Fruit fly (Drosophila melanogaster) whole organism, embryonic: ENCODE measurements around the gene janB.
A peak's percentile ranks its signal among the peaks of the same experiment; 100 is the strongest.

ENCODE experiments used
- Abd-B ChIP-seq: fragments of 200-800 bp; sonication (Bioruptor generic); optimal IDR thresholded peaks from 2 replicates; lab custom pipeline; 2018; ENCODE audit warnings: missing biosample characterization, mild to moderate bottlenecking, missing genetic modification characterization, moderate library complexity
- Atf-2 ChIP-seq: fragments of 200-800 bp; sonication (Bioruptor generic); optimal IDR thresholded peaks from 2 replicates; lab custom pipeline; 2016; ENCODE audit warnings: missing biosample characterization, missing genetic modification characterization
- CG10267 ChIP-seq: fragments of 200-800 bp; sonication (Bioruptor generic); optimal IDR thresholded peaks from 2 replicates; lab custom pipeline; 2018; ENCODE audit warnings: missing biosample characterization, mild to moderate bottlenecking, missing genetic modification characterization, moderate library complexity
- CG12659 ChIP-seq: fragments of 200-800 bp; sonication (Bioruptor generic); optimal IDR thresholded peaks from 3 replicates; lab custom pipeline; 2017; ENCODE audit warnings: mild to moderate bottlenecking, missing biosample characterization, missing genetic modification reagents, missing genetic modification characterization
- CG13894 ChIP-seq: fragments of 200-800 bp; sonication (Bioruptor generic); optimal IDR thresholded peaks from 3 replicates; lab custom pipeline; 2018; ENCODE audit warnings: missing biosample characterization, mild to moderate bottlenecking, missing genetic modification characterization, moderate library complexity
- CG14014 ChIP-seq: fragments of 200-800 bp; sonication (Bioruptor generic); IDR thresholded peaks from 2 replicates; pipeline ENCODE4 v1.3.6; 2022; ENCODE audit warnings: missing biosample characterization, missing genetic modification characterization
- CG14710 ChIP-seq: fragments of 200-800 bp; sonication (Bioruptor generic); optimal IDR thresholded peaks from 3 replicates; lab custom pipeline; 2019; ENCODE audit warnings: missing biosample characterization, mild to moderate bottlenecking, missing genetic modification characterization, moderate library complexity
- CG17186 ChIP-seq: fragments of 200-800 bp; sonication (Bioruptor generic); optimal IDR thresholded peaks from 3 replicates; lab custom pipeline; 2017; ENCODE audit warnings: missing biosample characterization, missing genetic modification reagents, missing genetic modification characterization
- CG17359 ChIP-seq: fragments of 200-800 bp; sonication (Bioruptor generic); optimal IDR thresholded peaks from 3 replicates; lab custom pipeline; 2018; ENCODE audit warnings: missing biosample characterization, mild to moderate bottlenecking, missing genetic modification characterization, moderate library complexity
- CG18764 ChIP-seq: fragments of 200-800 bp; sonication (Bioruptor generic); optimal IDR thresholded peaks from 3 replicates; lab custom pipeline; 2016; ENCODE audit warnings: missing biosample characterization, missing genetic modification characterization
- CG30431 ChIP-seq: fragments of 200-800 bp; sonication (Bioruptor generic); optimal IDR thresholded peaks from 2 replicates; lab custom pipeline; 2017; ENCODE audit warnings: missing biosample characterization, missing genetic modification characterization
- CG31388 ChIP-seq: fragments of 200-800 bp; sonication (Bioruptor generic); optimal IDR thresholded peaks from 2 replicates; lab custom pipeline; 2016; ENCODE audit warnings: missing biosample characterization, missing genetic modification characterization
- CG32772 ChIP-seq: fragments of 200-800 bp; sonication (Bioruptor generic); IDR thresholded peaks from 2 replicates; pipeline ENCODE4 v1.3.6; 2022; ENCODE audit warnings: missing biosample characterization, missing genetic modification characterization
- CG34422 ChIP-seq: fragments of 200-800 bp; sonication (Bioruptor generic); IDR thresholded peaks from 3 replicates; pipeline ENCODE4 v1.3.6; 2022; ENCODE audit warnings: missing biosample characterization, missing genetic modification characterization
- CG3838 ChIP-seq: fragments of 200-800 bp; sonication (Bioruptor generic); optimal IDR thresholded peaks from 3 replicates; lab custom pipeline; 2016; ENCODE audit warnings: missing biosample characterization, missing genetic modification characterization
- CG42726 ChIP-seq: fragments of 200-800 bp; sonication (Bioruptor generic); IDR thresholded peaks from 2 replicates; pipeline ENCODE4 v1.3.6; 2022; ENCODE audit warnings: missing biosample characterization, missing genetic modification characterization; ENCODE audit not compliant: partially characterized antibody
- CG4282 ChIP-seq: fragments of 200-800 bp; sonication (Bioruptor generic); optimal IDR thresholded peaks from 2 replicates; lab custom pipeline; 2016; ENCODE audit warnings: missing biosample characterization, missing genetic modification characterization
- CG4424 ChIP-seq: fragments of 200-800 bp; sonication (Bioruptor generic); optimal IDR thresholded peaks from 3 replicates; lab custom pipeline; 2016; ENCODE audit warnings: missing biosample characterization, missing genetic modification characterization
- CG4707 ChIP-seq: fragments of 200-800 bp; sonication (Bioruptor generic); optimal IDR thresholded peaks from 2 replicates; lab custom pipeline; 2018; ENCODE audit warnings: missing biosample characterization, mild to moderate bottlenecking, missing genetic modification characterization, moderate library complexity
- CG4820 ChIP-seq: fragments of 200-800 bp; sonication (Bioruptor generic); optimal IDR thresholded peaks from 3 replicates; lab custom pipeline; 2016; ENCODE audit warnings: missing biosample characterization, missing genetic modification characterization
- CG4854 ChIP-seq: fragments of 200-800 bp; sonication (Bioruptor generic); optimal IDR thresholded peaks from 2 replicates; lab custom pipeline; 2016; ENCODE audit warnings: missing biosample characterization, missing genetic modification characterization, inconsistent platforms
- CG6272 ChIP-seq: fragments of 200-800 bp; sonication (Bioruptor generic); IDR thresholded peaks from 2 replicates; pipeline ENCODE4 v1.3.6; 2022; ENCODE audit warnings: missing biosample characterization, missing genetic modification characterization
- CG7786 ChIP-seq: fragments of 200-800 bp; sonication (Bioruptor generic); optimal IDR thresholded peaks from 2 replicates; lab custom pipeline; 2016; ENCODE audit warnings: missing biosample characterization, missing genetic modification characterization
- CG7963 ChIP-seq: fragments of 200-800 bp; sonication (Bioruptor generic); IDR thresholded peaks from 3 replicates; pipeline ENCODE4 v1.3.6; 2022; ENCODE audit warnings: missing biosample characterization, missing genetic modification characterization; ENCODE audit not compliant: partially characterized antibody
- CG8924 ChIP-seq: fragments of 200-800 bp; optimal IDR thresholded peaks from 3 replicates; lab custom pipeline; 2019; ENCODE audit warnings: missing biosample characterization, mild to moderate bottlenecking, missing genetic modification characterization, moderate library complexity
- CG9932 ChIP-seq: fragments of 200-800 bp; sonication (Bioruptor generic); IDR thresholded peaks from 2 replicates; pipeline ENCODE4 v1.3.6; 2022; ENCODE audit warnings: missing biosample characterization, missing genetic modification characterization
- ERR ChIP-seq: fragments of 200-800 bp; sonication (Bioruptor generic); optimal IDR thresholded peaks from 2 replicates; lab custom pipeline; 2016; ENCODE audit warnings: missing biosample characterization, missing genetic modification characterization
- Fer2 ChIP-seq: fragments of 200-800 bp; sonication (Bioruptor generic); optimal IDR thresholded peaks from 2 replicates; lab custom pipeline; 2018; ENCODE audit warnings: missing biosample characterization, mild to moderate bottlenecking, missing genetic modification characterization, moderate library complexity
- HLH54F ChIP-seq: fragments of 200-800 bp; sonication (Bioruptor generic); optimal IDR thresholded peaks from 3 replicates; lab custom pipeline; 2016; ENCODE audit warnings: missing biosample characterization, missing genetic modification characterization
- HmgZ ChIP-seq: fragments of 200-800 bp; sonication (Bioruptor generic); optimal IDR thresholded peaks from 2 replicates; lab custom pipeline; 2018; ENCODE audit warnings: missing biosample characterization, mild to moderate bottlenecking, missing genetic modification characterization
- Mad ChIP-seq: fragments of 200-800 bp; sonication (Bioruptor generic); optimal IDR thresholded peaks from 2 replicates; lab custom pipeline; 2016; ENCODE audit warnings: missing biosample characterization, missing genetic modification characterization
- NfI ChIP-seq: fragments of 200-800 bp; sonication (Bioruptor generic); optimal IDR thresholded peaks from 3 replicates; lab custom pipeline; 2018; ENCODE audit warnings: missing biosample characterization, mild to moderate bottlenecking, missing genetic modification characterization, moderate library complexity
- Sin3A ChIP-seq: fragments of >200 bp; optimal IDR thresholded peaks from 2 replicates; lab custom pipeline; 2018
- Usf ChIP-seq: fragments of 200-800 bp; sonication (Bioruptor generic); optimal IDR thresholded peaks from 2 replicates; lab custom pipeline; 2017; ENCODE audit warnings: missing genotype, missing biosample characterization, missing genetic modification characterization
- az2 ChIP-seq: fragments of 200-800 bp; sonication (Bioruptor generic); optimal IDR thresholded peaks from 3 replicates; lab custom pipeline; 2016; ENCODE audit warnings: missing biosample characterization, missing genetic modification characterization
- cg ChIP-seq: fragments of 200-800 bp; sonication (Bioruptor generic); optimal IDR thresholded peaks from 3 replicates; lab custom pipeline; 2019; ENCODE audit warnings: missing biosample characterization, mild to moderate bottlenecking, missing genetic modification characterization, moderate library complexity
- ci ChIP-seq: fragments of 200-800 bp; sonication (Bioruptor generic); IDR thresholded peaks from 3 replicates; pipeline ENCODE4 v1.3.6; 2022; ENCODE audit warnings: missing biosample characterization, missing genetic modification characterization
- corto ChIP-seq: fragments of 200-800 bp; sonication (Bioruptor generic); optimal IDR thresholded peaks from 2 replicates; lab custom pipeline; 2016; ENCODE audit warnings: missing biosample characterization, mild to moderate bottlenecking, missing genetic modification characterization, moderate library complexity
- crol ChIP-seq: fragments of 200-800 bp; sonication (Bioruptor generic); IDR thresholded peaks from 2 replicates; pipeline ENCODE4 v1.3.6; 2022; ENCODE audit warnings: missing biosample characterization, missing genetic modification characterization
- dati ChIP-seq: fragments of 200-800 bp; sonication (Bioruptor generic); IDR thresholded peaks from 2 replicates; pipeline ENCODE4 v1.3.6; 2022; ENCODE audit warnings: missing biosample characterization, missing genetic modification characterization
- ems ChIP-seq: fragments of 200-800 bp; sonication (Bioruptor generic); optimal IDR thresholded peaks from 3 replicates; lab custom pipeline; 2016; ENCODE audit warnings: missing biosample characterization, missing genetic modification characterization
- eyg ChIP-seq: fragments of 200-800 bp; sonication (Bioruptor generic); optimal IDR thresholded peaks from 3 replicates; lab custom pipeline; 2016; ENCODE audit warnings: missing biosample characterization, missing genetic modification characterization
- fd64A ChIP-seq: fragments of 200-800 bp; sonication (Bioruptor generic); optimal IDR thresholded peaks from 3 replicates; lab custom pipeline; 2018; ENCODE audit warnings: missing biosample characterization, mild to moderate bottlenecking, missing genetic modification characterization
- grau ChIP-seq: fragments of 200-800 bp; optimal IDR thresholded peaks from 3 replicates; lab custom pipeline; 2019; ENCODE audit warnings: missing biosample characterization, mild to moderate bottlenecking, missing genetic modification characterization, moderate library complexity
- hbn ChIP-seq: fragments of 200-800 bp; sonication (Bioruptor generic); IDR thresholded peaks from 2 replicates; pipeline ENCODE4 v1.3.6; 2022; ENCODE audit warnings: missing biosample characterization, missing genetic modification characterization; ENCODE audit not compliant: partially characterized antibody
- jing ChIP-seq: fragments of 200-800 bp; sonication (Bioruptor generic); optimal IDR thresholded peaks from 2 replicates; lab custom pipeline; 2018; ENCODE audit warnings: missing biosample characterization, mild to moderate bottlenecking, missing genetic modification characterization
- pzg ChIP-seq: fragments of 200-800 bp; sonication (Bioruptor generic); optimal IDR thresholded peaks from 3 replicates; lab custom pipeline; 2018; ENCODE audit warnings: missing biosample characterization, mild to moderate bottlenecking, missing genetic modification characterization, moderate library complexity
- shn ChIP-seq: fragments of 200-800 bp; sonication (Bioruptor generic); optimal IDR thresholded peaks from 3 replicates; lab custom pipeline; 2016; ENCODE audit warnings: missing biosample characterization, missing genetic modification characterization
- tup ChIP-seq: fragments of 200-800 bp; sonication (Bioruptor generic); optimal IDR thresholded peaks from 2 replicates; lab custom pipeline; 2016; ENCODE audit warnings: missing biosample characterization, mild to moderate bottlenecking, missing genetic modification characterization, moderate library complexity
- zf30C ChIP-seq: fragments of 200-800 bp; sonication (Bioruptor generic); optimal IDR thresholded peaks from 3 replicates; lab custom pipeline; 2018; ENCODE audit warnings: missing biosample characterization, mild to moderate bottlenecking, missing genetic modification characterization

Gene janB

DNA sequence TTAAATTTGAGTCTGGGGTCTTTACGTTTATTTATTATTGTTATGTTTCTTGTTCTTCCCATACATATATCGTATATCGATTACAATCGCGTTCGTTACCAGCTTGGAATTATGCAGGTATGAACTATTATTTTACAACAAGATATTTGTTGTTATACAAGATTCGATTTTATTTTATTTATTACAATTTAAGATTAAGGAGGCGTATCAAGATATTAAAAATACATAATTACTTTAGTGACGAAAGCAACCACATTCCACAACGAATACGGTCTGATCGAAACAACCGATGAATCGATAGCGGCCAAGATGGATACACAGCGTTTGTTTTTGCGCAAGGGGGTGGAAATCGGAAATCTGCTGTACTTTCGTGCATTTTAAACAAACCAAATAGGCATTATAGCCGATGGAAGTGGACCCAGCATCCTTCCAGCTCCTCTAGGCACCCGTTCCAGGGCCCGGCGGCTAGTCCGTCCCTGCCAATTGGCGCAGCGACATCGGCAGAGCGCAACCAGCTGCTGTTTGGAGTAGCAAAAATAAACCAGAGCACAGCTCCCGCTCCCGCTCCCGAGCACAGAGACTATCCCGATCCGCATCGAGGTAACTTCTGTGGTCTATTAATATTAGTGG lies 40.8 kb downstream of the janB start, which contains the start of the genes CG15525 and CG11504 (continued):
- TF ChIP-seq jing (no peak), CG12659 (GFP tag; lab: Kevin White, UChicago) (peak; percentile 73), Fer2 (tag; lab: Kevin White, UChicago) (no peak), CG8924 (tag; lab: Kevin White, UChicago) (peak; percentile 57), hbn (peak; percentile 86), CG6272 (peak; percentile 66), CG31388 (GFP tag; lab: Kevin White, UChicago) (no peak), az2 (GFP tag; lab: Kevin White, UChicago) (peak; percentile 51), grau (tag; lab: Kevin White, UChicago) (peak; percentile 50), CG7963 (GFP tag; lab: Robert Waterston, UW) (peak; percentile 54; the same call in 2 of the 3 replicates), dati (GFP tag; lab: Robert Waterston, UW) (no peak), CG4707 (GFP tag; lab: Kevin White, UChicago) (no peak), CG14710 (peak; percentile 72), cg (GFP tag; lab: Kevin White, UChicago) (no peak), CG30431 (GFP tag; lab: Kevin White, UChicago) (no peak), CG32772 (GFP tag; lab: Robert Waterston, UW) (peak; percentile 73), Atf-2 (GFP tag; lab: Kevin White, UChicago) (peak; percentile 1), CG18764 (GFP tag; lab: Kevin White, UChicago) (peak; percentile 19), HmgZ (tag; lab: Kevin White, UChicago) (peak; percentile 63), CG17186 (GFP tag; lab: Kevin White, UChicago) (peak; percentile 71), CG10267 (peak; percentile 49), CG4424 (GFP tag; lab: Kevin White, UChicago) (peak; percentile 53), NfI (peak; percentile 36), eyg (GFP tag; lab: Kevin White, UChicago) (no peak), Usf (GFP tag; lab: Kevin White, UChicago) (no peak), CG14014 (peak; percentile 54), ci (GFP tag; lab: Robert Waterston, UW) (0 out of 3 replicates have a peak, but pooled peaks have one; percentile 46), Abd-B (GFP tag; lab: Kevin White, UChicago) (peak; percentile 86), Sin3A (lab: Kevin White, UChicago) (peak; percentile 48), CG4282 (GFP tag; lab: Kevin White, UChicago) (no peak), CG42726 (peak; percentile 41; the same call in 1 of the 2 replicates), CG34422 (GFP tag; lab: Robert Waterston, UW) (peak; percentile 79; the same call in 2 of the 3 replicates), shn (GFP tag; lab: Kevin White, UChicago) (peak; percentile 51), CG7786 (GFP tag; lab: Kevin White, UChicago) (peak; percentile 37), CG4820 (GFP tag; lab: Kevin White, UChicago) (peak; percentile 37), pzg (GFP tag; lab: Kevin White, UChicago) (peak; percentile 63), zf30C (GFP tag; lab: Kevin White, UChicago) (no peak), crol (GFP tag; lab: Robert Waterston, UW) (peak; percentile 81), Mad (GFP tag; lab: Kevin White, UChicago) (peak; percentile 50), CG4854 (peak; percentile 23), HLH54F (GFP tag; lab: Kevin White, UChicago) (peak; percentile 47), ems (peak; percentile 46), CG13894 (no peak), fd64A (GFP tag; lab: Kevin White, UChicago) (no peak), CG3838 (peak; percentile 40), CG17359 (tag; lab: Kevin White, UChicago) (peak; percentile 45), tup (GFP tag; lab: Kevin White, UChicago) (no peak), corto (no peak), CG9932 (GFP tag; lab: Robert Waterston, UW) (peak; percentile 84), ERR (GFP tag; lab: Kevin White, UChicago) (peak; percentile 10)
